Fruit fly (Drosophila melanogaster): ENCODE measurements around the gene CG43739.

The CG43739 gene

DNA sequence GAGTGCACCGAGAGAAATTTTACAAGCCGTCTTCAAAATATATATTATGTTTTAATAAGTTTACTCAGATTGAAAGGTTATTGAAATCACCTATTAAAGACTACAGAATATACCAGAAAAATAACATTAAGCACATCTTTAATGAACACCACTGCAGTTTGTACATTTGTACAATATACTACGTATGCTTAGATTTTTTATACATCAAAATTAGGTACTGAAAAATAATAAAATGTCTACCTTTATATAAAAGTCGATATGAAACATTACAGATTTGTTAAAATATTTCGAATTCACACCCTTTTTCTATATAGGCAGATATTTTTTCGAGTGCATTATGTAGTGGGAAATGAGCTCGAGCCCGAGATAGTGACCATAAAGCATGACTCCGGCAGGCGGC lies 38.1 kb upstream of the CG43739 start (continued):
- no peak for TF ChIP-seq CG1024 (GFP tag; IDR thresholded peaks at IDR 0.05)
- TF ChIP-seq dmrt11E (tag; optimal IDR thresholded peaks at IDR 0.05) = peak; percentile 55
- TF ChIP-seq CG15073 (GFP tag; optimal IDR thresholded peaks at IDR 0.05) = no peak
- TF ChIP-seq CG15696 (tag; optimal IDR thresholded peaks at IDR 0.05) = peak; percentile 50
- TF ChIP-seq lbe (GFP tag; optimal IDR thresholded peaks at IDR 0.05) = no peak
- TF ChIP-seq usp (GFP tag; optimal IDR thresholded peaks at IDR 0.05) = no peak
- peak; percentile 20 for TF ChIP-seq phol (tag; optimal IDR thresholded peaks at IDR 0.05)
- TF ChIP-seq zf30C (GFP tag; optimal IDR thresholded peaks at IDR 0.05) = peak; percentile 37
- TF ChIP-seq tgo (GFP tag; IDR thresholded peaks at IDR 0.05) = no peak
- TF ChIP-seq fd3F (GFP tag; optimal IDR thresholded peaks at IDR 0.05) = no peak
- TF ChIP-seq gem (tag; optimal IDR thresholded peaks at IDR 0.05) = peak; percentile 31

DNA sequence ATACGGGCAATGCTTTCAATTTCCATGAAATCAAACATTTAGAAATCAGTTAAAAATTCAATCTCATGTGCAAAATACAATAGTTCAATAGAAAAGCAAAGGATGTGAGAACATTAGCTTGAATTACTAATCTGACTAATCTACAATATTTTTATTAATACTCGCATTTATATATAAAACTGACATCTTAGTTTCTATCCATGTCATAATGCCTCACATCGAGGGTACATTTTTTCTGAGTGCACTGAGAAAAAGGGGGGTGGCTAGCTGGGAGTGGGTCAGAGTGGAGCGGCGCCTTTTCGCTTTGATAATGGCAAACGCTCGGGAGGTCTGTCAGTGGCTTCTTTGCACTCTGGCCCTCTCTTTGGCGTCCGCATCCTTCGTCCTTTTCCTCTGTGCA lies 32.6 kb upstream of the CG43739 start:
- TF ChIP-seq PHDP (tag; optimal IDR thresholded peaks at IDR 0.05) (peak; percentile 37), az2 (GFP tag; optimal IDR thresholded peaks at IDR 0.05) (no peak), grn (GFP tag; optimal IDR thresholded peaks at IDR 0.05) (no peak), vvl (GFP tag; IDR thresholded peaks at IDR 0.05) (0 out of 2 replicates have a peak, but pooled peaks have one; percentile 25), CG7928 (GFP tag; optimal IDR thresholded peaks at IDR 0.05) (no peak), NC2β (GFP tag; optimal IDR thresholded peaks at IDR 0.05) (no peak), dpn (GFP tag; optimal IDR thresholded peaks at IDR 0.05) (peak in 1 of 2 experiments; percentile 15), CG2712 (tag; optimal IDR thresholded peaks at IDR 0.05) (peak; percentile 52), dysf (GFP tag; IDR thresholded peaks at IDR 0.05) (peak; percentile 36; the same call in 1 of the 3 replicates), dan (GFP tag; IDR thresholded peaks at IDR 0.05) (no peak), sug (tag; optimal IDR thresholded peaks at IDR 0.05) (peak; percentile 3), CG12391 (tag; optimal IDR thresholded peaks at IDR 0.05) (peak; percentile 16), fd96Cb (tag; optimal IDR thresholded peaks at IDR 0.05) (peak; percentile 22), lab (GFP tag; optimal IDR thresholded peaks at IDR 0.05) (peak; percentile 57), zf30C (GFP tag; optimal IDR thresholded peaks at IDR 0.05) (peak; percentile 53), Dbx (GFP tag; IDR thresholded peaks at IDR 0.05) (0 out of 3 replicates have a peak, but pooled peaks have one; percentile 26), CG8944 (GFP tag; optimal IDR thresholded peaks at IDR 0.05) (no peak), nerfin-1 (tag; optimal IDR thresholded peaks at IDR 0.05) (peak; percentile 5), CG11504 (tag; optimal IDR thresholded peaks at IDR 0.05) (peak; percentile 58), Fer1 (GFP tag; optimal IDR thresholded peaks at IDR 0.05) (peak; percentile 62), CG6813 (GFP tag; optimal IDR thresholded peaks at IDR 0.05) (peak; percentile 16), bbx (GFP tag; IDR thresholded peaks at IDR 0.05; ENCODE audit: partially characterized antibody) (no peak), gem (tag; optimal IDR thresholded peaks at IDR 0.05) (peak; percentile 62), CG2120 (GFP tag; optimal IDR thresholded peaks at IDR 0.05) (peak; percentile 16), Sox100B (GFP tag; optimal IDR thresholded peaks at IDR 0.05) (peak; percentile 39), CG17829 (tag; optimal IDR thresholded peaks at IDR 0.05) (peak; percentile 10), hth (optimal IDR thresholded peaks at IDR 0.05) (no peak), usp (GFP tag; optimal IDR thresholded peaks at IDR 0.05) (no peak), CG6272 (GFP tag; IDR thresholded peaks at IDR 0.05) (no peak), CG16815 (GFP tag; optimal IDR thresholded peaks at IDR 0.05) (no peak), Hmr (GFP tag; optimal IDR thresholded peaks at IDR 0.05) (peak; percentile 25), bsh (GFP tag; optimal IDR thresholded peaks at IDR 0.05) (peak in 1 of 2 experiments; percentile 37), Med (GFP tag) (peak; percentile 43), CG18599 (GFP tag; optimal IDR thresholded peaks at IDR 0.05) (peak; percentile 72), CG17568 (GFP tag; optimal IDR thresholded peaks at IDR 0.05) (no peak), lmd (GFP tag; IDR thresholded peaks at IDR 0.05) (peak; percentile 22), CG7745 (tag; optimal IDR thresholded peaks at IDR 0.05) (no peak), CG8924 (tag; optimal IDR thresholded peaks at IDR 0.05) (no peak), CG13894 (tag; optimal IDR thresholded peaks at IDR 0.05) (no peak), Blimp-1 (GFP tag; optimal IDR thresholded peaks at IDR 0.05) (peak; percentile 40)
